Worm (Caenorhabditis elegans): Measurements from ENCODE around the gene hmg-5.

ce11 chrIV:7661569-7661968 is 15.6 kb upstream of the hmg-5 start:
- TF ChIP-seq hmg-4 (GFP tag; optimal IDR thresholded peaks at IDR 0.05) (no peak), F13C5.2 (tag; optimal IDR thresholded peaks at IDR 0.05) (no peak), sea-1 (GFP tag; conservative IDR thresholded peaks at IDR 0.05) (no peak), ama-1 (optimal IDR thresholded peaks at IDR 0.05) (no peak), aly-1 (tag; optimal IDR thresholded peaks at IDR 0.05) (no peak), flt-1 (GFP tag; IDR thresholded peaks at IDR 0.05) (no peak), tra-4 (tag; optimal IDR thresholded peaks at IDR 0.05) (no peak), hnd-1 (tag; optimal IDR thresholded peaks at IDR 0.05) (no peak), hmbx-1 (tag; optimal IDR thresholded peaks at IDR 0.05) (no peak), ceh-36 (tag; optimal IDR thresholded peaks at IDR 0.05) (no peak), pes-1 (GFP tag; IDR thresholded peaks at IDR 0.05) (no peak), tbx-37 (GFP tag; conservative IDR thresholded peaks at IDR 0.05) (no peak), B0310.2 (tag; optimal IDR thresholded peaks at IDR 0.05) (no peak)

All from whole organism, early embryonic.